Worm (Caenorhabditis elegans) whole organism, late embryonic: ENCODE data around the gene nhr-136.

Experiments used
- ceh-48 ChIP-seq: sonication (generic microtip); optimal IDR thresholded peaks from 2 replicates; lab custom pipeline; 2016; ENCODE audit warnings: missing genetic modification characterization, inconsistent platforms, missing compliant biosample characterization
- hlh-15 ChIP-seq: sonication (generic microtip); optimal IDR thresholded peaks from 2 replicates; lab custom pipeline; 2016; ENCODE audit warnings: missing genetic modification characterization, missing compliant biosample characterization

ce11 chrV:12059719-12060118 is 47.2 kb upstream of the nhr-136 start, which contains the start of gene R07B7.2:
- no peak for TF ChIP-seq ceh-48 (tag; lab: Kevin White, UChicago)
- TF ChIP-seq hlh-15 (tag; lab: Kevin White, UChicago) = no peak
